Fruit fly (Drosophila melanogaster) whole organism, embryonic: ENCODE measurements around the gene Sema5c.
A peak's percentile ranks its signal among the peaks of the same experiment; 100 is the strongest.

Experiments
- Abd-B ChIP-seq: fragments of 200-800 bp; sonication (Bioruptor generic); optimal IDR thresholded peaks from 2 replicates; lab custom pipeline; 2018; ENCODE audit warnings: missing biosample characterization, mild to moderate bottlenecking, missing genetic modification characterization, moderate library complexity
- Antp ChIP-seq: fragments of 200-800 bp; sonication (Bioruptor generic); optimal IDR thresholded peaks from 3 replicates; lab custom pipeline; 2016; ENCODE audit warnings: missing biosample characterization, missing genetic modification characterization
- B-H1 ChIP-seq: fragments of 200-800 bp; sonication (Bioruptor generic); IDR thresholded peaks from 3 replicates; pipeline ENCODE4 v1.3.6; 2022; ENCODE audit warnings: missing biosample characterization, missing genetic modification characterization
- Bdp1 ChIP-seq: fragments of 200-800 bp; sonication (Bioruptor generic); optimal IDR thresholded peaks from 3 replicates; lab custom pipeline; 2016; ENCODE audit warnings: missing biosample characterization, missing genetic modification characterization
- CG10431 ChIP-seq: fragments of 200-800 bp; sonication (Bioruptor generic); optimal IDR thresholded peaks from 3 replicates; lab custom pipeline; 2018; ENCODE audit warnings: missing biosample characterization, mild to moderate bottlenecking, missing genetic modification characterization
- CG11560 ChIP-seq: fragments of 200-800 bp; sonication (Bioruptor generic); IDR thresholded peaks from 3 replicates; pipeline ENCODE4 v1.3.6; 2022; ENCODE audit warnings: missing biosample characterization, missing genetic modification characterization
- CG11723 ChIP-seq: fragments of 200-800 bp; sonication (Bioruptor generic); optimal IDR thresholded peaks from 2 replicates; lab custom pipeline; 2017; ENCODE audit warnings: missing biosample characterization, mild to moderate bottlenecking, missing genetic modification characterization
- CG12071 ChIP-seq: fragments of 200-800 bp; sonication (Bioruptor generic); optimal IDR thresholded peaks from 3 replicates; lab custom pipeline; 2018; ENCODE audit warnings: missing biosample characterization, mild to moderate bottlenecking, missing genetic modification characterization
- CG12744 ChIP-seq: fragments of 200-800 bp; sonication (Bioruptor generic); optimal IDR thresholded peaks from 2 replicates; lab custom pipeline; 2016; ENCODE audit warnings: missing biosample characterization, missing genetic modification characterization
- CG13296 ChIP-seq: fragments of 200-800 bp; sonication (Bioruptor generic); optimal IDR thresholded peaks from 3 replicates; lab custom pipeline; 2018; ENCODE audit warnings: missing biosample characterization, mild to moderate bottlenecking, missing genetic modification characterization
- CG14667 ChIP-seq: fragments of 200-800 bp; sonication (Bioruptor generic); IDR thresholded peaks from 2 replicates; pipeline ENCODE4 v1.3.6; 2022; ENCODE audit warnings: missing biosample characterization, missing genetic modification characterization
- CG18011 ChIP-seq: fragments of 200-800 bp; sonication (Bioruptor generic); optimal IDR thresholded peaks from 2 replicates; lab custom pipeline; 2017; ENCODE audit warnings: missing biosample characterization, missing genetic modification characterization, mild to moderate bottlenecking, moderate library complexity, missing genotype
- CG31388 ChIP-seq: fragments of 200-800 bp; sonication (Bioruptor generic); optimal IDR thresholded peaks from 2 replicates; lab custom pipeline; 2016; ENCODE audit warnings: missing biosample characterization, missing genetic modification characterization
- CG3995 ChIP-seq: fragments of 200-800 bp; sonication (Bioruptor generic); optimal IDR thresholded peaks from 3 replicates; lab custom pipeline; 2016; ENCODE audit warnings: missing biosample characterization, missing genetic modification characterization
- CG4424 ChIP-seq: fragments of 200-800 bp; sonication (Bioruptor generic); optimal IDR thresholded peaks from 3 replicates; lab custom pipeline; 2016; ENCODE audit warnings: missing biosample characterization, missing genetic modification characterization
- CG4854 ChIP-seq: fragments of 200-800 bp; sonication (Bioruptor generic); optimal IDR thresholded peaks from 2 replicates; lab custom pipeline; 2016; ENCODE audit warnings: missing biosample characterization, missing genetic modification characterization, inconsistent platforms
- CG6854 ChIP-seq: fragments of 200-800 bp; sonication (Bioruptor generic); optimal IDR thresholded peaks from 3 replicates; lab custom pipeline; 2017; ENCODE audit warnings: missing biosample characterization, mild to moderate bottlenecking, missing genetic modification characterization
- CG7372 ChIP-seq: fragments of 200-800 bp; sonication (Bioruptor generic); IDR thresholded peaks from 2 replicates; pipeline ENCODE4 v1.3.6; 2022; ENCODE audit warnings: missing biosample characterization, missing genetic modification characterization
- CG7839 ChIP-seq: fragments of 200-800 bp; sonication (Bioruptor generic); optimal IDR thresholded peaks from 3 replicates; lab custom pipeline; 2018; ENCODE audit warnings: missing biosample characterization, mild to moderate bottlenecking, missing genetic modification characterization, moderate library complexity
- CG8765 ChIP-seq: fragments of 200-800 bp; sonication (Bioruptor generic); IDR thresholded peaks from 2 replicates; pipeline ENCODE4 v1.3.6; 2022; ENCODE audit warnings: missing biosample characterization, missing genetic modification characterization
- CG8944 ChIP-seq: fragments of 200-800 bp; sonication (Bioruptor generic); optimal IDR thresholded peaks from 3 replicates; lab custom pipeline; 2016; ENCODE audit warnings: missing biosample characterization, missing genetic modification characterization
- CoRest ChIP-seq: fragments of 200-800 bp; sonication (Bioruptor generic); optimal IDR thresholded peaks from 3 replicates; lab custom pipeline; 2018; ENCODE audit warnings: missing biosample characterization, mild to moderate bottlenecking, missing genetic modification characterization, moderate library complexity
- Doc2 ChIP-seq: fragments of 200-800 bp; sonication (Bioruptor generic); IDR thresholded peaks from 2 replicates; pipeline ENCODE4 v1.3.6; 2022; ENCODE audit warnings: missing biosample characterization, missing genetic modification characterization
- ERR ChIP-seq: fragments of 200-800 bp; sonication (Bioruptor generic); optimal IDR thresholded peaks from 2 replicates; lab custom pipeline; 2016; ENCODE audit warnings: missing biosample characterization, missing genetic modification characterization
- H15 ChIP-seq: fragments of 200-800 bp; sonication (Bioruptor generic); IDR thresholded peaks from 3 replicates; pipeline ENCODE4 v1.3.6; 2022; ENCODE audit warnings: missing biosample characterization, missing genetic modification characterization
- Hr78 ChIP-seq, 2 experiments: fragments of 200-800 bp in 1 of 2; fragments of >200 bp in 1 of 2; sonication (Bioruptor generic) in 1 of 2; optimal IDR thresholded peaks; 2 replicates each; lab custom pipeline; 2017 to 2019; ENCODE audit warnings: missing biosample characterization in 2 of 2, missing genetic modification characterization in 2 of 2, mild to moderate bottlenecking in 1 of 2, moderate library complexity in 1 of 2
- Mad ChIP-seq: fragments of 200-800 bp; sonication (Bioruptor generic); optimal IDR thresholded peaks from 2 replicates; lab custom pipeline; 2016; ENCODE audit warnings: missing biosample characterization, missing genetic modification characterization
- Neu2 ChIP-seq: fragments of 200-800 bp; sonication (Bioruptor generic); optimal IDR thresholded peaks from 3 replicates; lab custom pipeline; 2016; ENCODE audit warnings: missing biosample characterization, missing genetic modification characterization, borderline replicate concordance
- Six4 ChIP-seq: fragments of 200-800 bp; sonication (Bioruptor generic); optimal IDR thresholded peaks from 2 replicates; lab custom pipeline; 2016; ENCODE audit warnings: missing biosample characterization, missing genetic modification characterization
- Sox100B ChIP-seq: fragments of 200-800 bp; sonication (Bioruptor generic); optimal IDR thresholded peaks from 3 replicates; lab custom pipeline; 2018; ENCODE audit warnings: missing biosample characterization, mild to moderate bottlenecking, missing genetic modification characterization
- TFAM ChIP-seq: fragments of 200-800 bp; sonication (Bioruptor generic); optimal IDR thresholded peaks from 2 replicates; lab custom pipeline; 2017; ENCODE audit warnings: missing biosample characterization, missing genetic modification characterization, inconsistent platforms
- ash1 ChIP-seq: fragments of 200-800 bp; sonication (Bioruptor generic); optimal IDR thresholded peaks from 2 replicates; lab custom pipeline; 2018; ENCODE audit warnings: missing biosample characterization, mild to moderate bottlenecking, missing genetic modification characterization
- chn ChIP-seq: fragments of 200-800 bp; sonication (Bioruptor generic); optimal IDR thresholded peaks from 2 replicates; lab custom pipeline; 2016; ENCODE audit warnings: missing biosample characterization, missing genetic modification characterization
- eyg ChIP-seq: fragments of 200-800 bp; sonication (Bioruptor generic); optimal IDR thresholded peaks from 3 replicates; lab custom pipeline; 2016; ENCODE audit warnings: missing biosample characterization, missing genetic modification characterization
- ftz-f1 ChIP-seq: fragments of 200-800 bp; sonication (Bioruptor generic); optimal IDR thresholded peaks from 2 replicates; lab custom pipeline; 2016; ENCODE audit warnings: missing biosample characterization, missing genetic modification characterization
- grau ChIP-seq: fragments of 200-800 bp; optimal IDR thresholded peaks from 3 replicates; lab custom pipeline; 2019; ENCODE audit warnings: missing biosample characterization, mild to moderate bottlenecking, missing genetic modification characterization, moderate library complexity
- lab ChIP-seq: fragments of 200-800 bp; sonication (Bioruptor generic); optimal IDR thresholded peaks from 3 replicates; lab custom pipeline; 2017; ENCODE audit warnings: missing biosample characterization, missing genetic modification characterization, mild to moderate bottlenecking, moderate library complexity, missing genetic modification reagents
- lmd ChIP-seq: fragments of 200-800 bp; sonication (Bioruptor generic); IDR thresholded peaks from 2 replicates; pipeline ENCODE4 v1.3.6; 2022; ENCODE audit warnings: missing biosample characterization, missing genetic modification characterization
- lov ChIP-seq, 2 experiments: fragments of 200-800 bp in 1 of 2; fragments of >200 bp in 1 of 2; sonication (Bioruptor generic) in 1 of 2; IDR thresholded peaks in 1 of 2; optimal IDR thresholded peaks in 1 of 2; 2 replicates in 1 of 2; 3 replicates in 1 of 2; pipeline versions ENCODE4 v1.3.6 to Lab custom; 2017 to 2022; ENCODE audit warnings: missing biosample characterization in 1 of 2, missing genetic modification characterization in 1 of 2
- nmo ChIP-seq: fragments of 200-800 bp; sonication (Bioruptor generic); optimal IDR thresholded peaks from 2 replicates; lab custom pipeline; 2018; ENCODE audit warnings: missing biosample characterization, mild to moderate bottlenecking, missing genetic modification characterization, moderate library complexity
- onecut ChIP-seq: fragments of 200-800 bp; sonication (Bioruptor generic); IDR thresholded peaks from 2 replicates; pipeline ENCODE4 v1.3.6; 2022; ENCODE audit warnings: missing biosample characterization, missing genetic modification characterization
- prd ChIP-seq, 3 experiments: fragments of >200 bp in 2 of 3; fragments of 200-800 bp in 1 of 3; sonication (Bioruptor generic) in 1 of 3; optimal IDR thresholded peaks in 2 of 3; IDR thresholded peaks in 1 of 3; 2 replicates in 2 of 3; 3 replicates in 1 of 3; pipeline versions ENCODE4 v1.3.6 to Lab custom; 2017 to 2022; ENCODE audit warnings: missing biosample characterization in 1 of 3, missing genetic modification characterization in 1 of 3
- pum ChIP-seq: fragments of 200-800 bp; sonication (Bioruptor generic); optimal IDR thresholded peaks from 2 replicates; lab custom pipeline; 2016; ENCODE audit warnings: missing biosample characterization, missing genetic modification characterization
- repo ChIP-seq: fragments of 200-800 bp; sonication (Bioruptor generic); optimal IDR thresholded peaks from 2 replicates; lab custom pipeline; 2016; ENCODE audit warnings: missing biosample characterization, missing genetic modification characterization
- tap ChIP-seq: fragments of 200-800 bp; optimal IDR thresholded peaks from 3 replicates; lab custom pipeline; 2019; ENCODE audit warnings: missing biosample characterization, mild to moderate bottlenecking, missing genetic modification characterization, moderate library complexity
- twi ChIP-seq: fragments of 200-800 bp; optimal IDR thresholded peaks from 2 replicates; lab custom pipeline; 2019; ENCODE audit warnings: missing biosample characterization, mild to moderate bottlenecking, missing genetic modification characterization, moderate library complexity
- vfl ChIP-seq: fragments of 200-800 bp; sonication (Bioruptor generic); optimal IDR thresholded peaks from 2 replicates; lab custom pipeline; 2016; ENCODE audit warnings: missing biosample characterization, missing genetic modification characterization
- vnd ChIP-seq: fragments of 200-800 bp; sonication (Bioruptor generic); IDR thresholded peaks from 3 replicates; pipeline ENCODE4 v1.3.6; 2022; ENCODE audit warnings: missing biosample characterization, missing genetic modification characterization; ENCODE audit not compliant: partially characterized antibody
- yki ChIP-seq: fragments of >200 bp; optimal IDR thresholded peaks from 3 replicates; lab custom pipeline; 2018
- z ChIP-seq: fragments of 200-800 bp; sonication (Bioruptor generic); IDR thresholded peaks from 3 replicates; pipeline ENCODE4 v1.3.6; 2022; ENCODE audit warnings: missing biosample characterization, missing genetic modification characterization
- zen2 ChIP-seq: fragments of 200-800 bp; sonication (Bioruptor generic); IDR thresholded peaks from 3 replicates; pipeline ENCODE4 v1.3.6; 2022; ENCODE audit warnings: missing biosample characterization, missing genetic modification characterization; ENCODE audit not compliant: partially characterized antibody

The Sema5c gene

dm6 chr3L:12050629-12051028 lies 31.0 kb downstream of the Sema5c start (continued):
- TF ChIP-seq CG10431 (GFP tag; lab: Kevin White, UChicago) (no peak), TFAM (no peak), CG11723 (no peak), lab (GFP tag; lab: Kevin White, UChicago) (peak; percentile 17), CG6854 (GFP tag; lab: Kevin White, UChicago) (no peak), ERR (no peak), Abd-B (GFP tag; lab: Kevin White, UChicago) (peak; percentile 55), twi (tag; lab: Kevin White, UChicago) (no peak), Bdp1 (GFP tag; lab: Kevin White, UChicago) (no peak), B-H1 (GFP tag; lab: Robert Waterston, UW) (no peak), CG7372 (GFP tag; lab: Robert Waterston, UW) (no peak), Sox100B (GFP tag; lab: Kevin White, UChicago) (peak; percentile 29), pum (GFP tag; lab: Kevin White, UChicago) (no peak), CG8765 (GFP tag; lab: Robert Waterston, UW) (no peak), prd (optimal IDR thresholded peaks at IDR 0.05; lab: Kevin White, UChicago) (no peak), prd (GFP tag; IDR thresholded peaks at IDR 0.05; lab: Robert Waterston, UW) (peak; percentile 67), onecut (GFP tag; lab: Robert Waterston, UW) (no peak), vfl (GFP tag; lab: Kevin White, UChicago) (no peak), CG7839 (tag; lab: Kevin White, UChicago) (peak; percentile 56), ash1 (GFP tag; lab: Kevin White, UChicago) (no peak), grau (peak; percentile 82), CoRest (peak; percentile 30), Doc2 (no peak), Neu2 (GFP tag; lab: Kevin White, UChicago) (no peak), lov (optimal IDR thresholded peaks at IDR 0.05; lab: Kevin White, UChicago) (no peak), lov (GFP tag; IDR thresholded peaks at IDR 0.05; lab: Robert Waterston, UW) (no peak), CG4424 (GFP tag; lab: Kevin White, UChicago) (peak; percentile 16), lmd (GFP tag; lab: Robert Waterston, UW) (0 out of 2 replicates have a peak, but pooled peaks have one; percentile 32), CG8944 (GFP tag; lab: Kevin White, UChicago) (no peak), CG31388 (peak; percentile 0), CG11560 (tag; lab: Robert Waterston, UW) (no peak), H15 (GFP tag; lab: Robert Waterston, UW) (no peak), repo (no peak), nmo (GFP tag; lab: Kevin White, UChicago) (peak; percentile 14), Mad (GFP tag; lab: Kevin White, UChicago) (no peak), ftz-f1 (GFP tag; lab: Kevin White, UChicago) (no peak), Six4 (peak; percentile 14), CG12744 (GFP tag; lab: Kevin White, UChicago) (no peak), vnd (GFP tag; lab: Robert Waterston, UW) (no peak), CG14667 (peak; percentile 44; the same call in 1 of the 2 replicates), Hr78 (GFP tag; optimal IDR thresholded peaks at IDR 0.05; lab: Kevin White, UChicago) (no peak), z (GFP tag; lab: Robert Waterston, UW) (no peak), Antp (no peak), tap (tag; lab: Kevin White, UChicago) (peak; percentile 54), CG18011 (GFP tag; lab: Kevin White, UChicago) (no peak), eyg (GFP tag; lab: Kevin White, UChicago) (no peak), zen2 (GFP tag; lab: Robert Waterston, UW) (no peak), chn (no peak), CG3995 (GFP tag; lab: Kevin White, UChicago) (no peak), CG12071 (GFP tag; lab: Kevin White, UChicago) (no peak), yki (no peak), CG13296 (peak; percentile 37), CG4854 (no peak)
